Worm (Caenorhabditis elegans) whole organism, late embryonic: ENCODE data around the gene Y45G12C.1.
"Not testable (repeated sequence)": the region's sequence is repeated elsewhere in the genome, so short reads cannot be mapped to it uniquely, and the experiment has no call there.

ENCODE experiments used
- C08G9.2 ChIP-seq: sonication (generic microtip); optimal IDR thresholded peaks from 2 replicates; lab custom pipeline; 2016; ENCODE audit warnings: mild to moderate bottlenecking, missing genetic modification characterization, moderate library complexity, missing compliant biosample characterization
- F13H6.1 ChIP-seq: sonication (generic microtip); optimal IDR thresholded peaks from 2 replicates; lab custom pipeline; 2016; ENCODE audit warnings: missing genetic modification characterization, missing compliant biosample characterization
- K09A11.1 ChIP-seq: sonication (generic microtip); optimal IDR thresholded peaks from 2 replicates; lab custom pipeline; 2017; ENCODE audit warnings: antibody characterized with exemption, mild to moderate bottlenecking, missing genetic modification characterization, missing compliant biosample characterization; ENCODE audit not compliant: insufficient read depth
- Y22D7AL.16 ChIP-seq: sonication (generic microtip); optimal IDR thresholded peaks from 2 replicates; lab custom pipeline; 2016; ENCODE audit warnings: missing genetic modification characterization, missing compliant biosample characterization
- ahr-1 ChIP-seq: sonication (generic microtip); optimal IDR thresholded peaks from 2 replicates; lab custom pipeline; 2016; ENCODE audit warnings: missing genetic modification characterization, missing compliant biosample characterization
- ceh-18 ChIP-seq: sonication (generic microtip); optimal IDR thresholded peaks from 2 replicates; lab custom pipeline; 2016; ENCODE audit warnings: missing genetic modification characterization, missing compliant biosample characterization
- ceh-24 ChIP-seq: sonication (generic microtip); optimal IDR thresholded peaks from 2 replicates; lab custom pipeline; 2016; ENCODE audit warnings: mild to moderate bottlenecking, missing genetic modification characterization, missing compliant biosample characterization
- ceh-30 ChIP-seq: fragments of 150-350 bp; optimal IDR thresholded peaks from 2 replicates; lab custom pipeline; 2014; ENCODE audit warnings: missing biosample characterization, missing genetic modification characterization
- ceh-31 ChIP-seq: sonication (generic microtip); optimal IDR thresholded peaks from 2 replicates; lab custom pipeline; 2016; ENCODE audit warnings: missing genetic modification characterization, missing compliant biosample characterization
- ceh-45 ChIP-seq: fragments of 200-800 bp; sonication (Bioruptor generic); IDR thresholded peaks from 2 replicates; pipeline ENCODE4 v1.3.6; 2022; ENCODE audit warnings: missing genetic modification reagents, missing genetic modification characterization, missing compliant biosample characterization
- ceh-48 ChIP-seq: sonication (generic microtip); optimal IDR thresholded peaks from 2 replicates; lab custom pipeline; 2016; ENCODE audit warnings: missing genetic modification characterization, inconsistent platforms, missing compliant biosample characterization
- che-1 ChIP-seq: sonication (generic microtip); optimal IDR thresholded peaks from 2 replicates; lab custom pipeline; 2016; ENCODE audit warnings: mild to moderate bottlenecking, missing genetic modification characterization, missing compliant biosample characterization
- elt-2 ChIP-seq: sonication (generic microtip); optimal IDR thresholded peaks from 2 replicates; lab custom pipeline; 2016; ENCODE audit warnings: missing genetic modification reagents, missing genetic modification characterization, missing compliant biosample characterization
- ets-4 ChIP-seq: sonication (generic microtip); optimal IDR thresholded peaks from 2 replicates; lab custom pipeline; 2016; ENCODE audit warnings: missing genetic modification characterization, missing compliant biosample characterization
- fkh-6 ChIP-seq: sonication (generic microtip); optimal IDR thresholded peaks from 2 replicates; lab custom pipeline; 2016; ENCODE audit warnings: missing genetic modification characterization, missing compliant biosample characterization
- gmeb-2 ChIP-seq: sonication (generic microtip); optimal IDR thresholded peaks from 2 replicates; lab custom pipeline; 2016; ENCODE audit warnings: missing genetic modification characterization, inconsistent platforms, missing compliant biosample characterization
- hlh-13 ChIP-seq: fragments of 200-800 bp; sonication (Bioruptor generic); optimal IDR thresholded peaks from 2 replicates; lab custom pipeline; 2018; ENCODE audit warnings: mild to moderate bottlenecking, missing genetic modification characterization, missing compliant biosample characterization
- hlh-8 ChIP-seq: sonication (generic microtip); optimal IDR thresholded peaks from 2 replicates; lab custom pipeline; 2016; ENCODE audit warnings: missing genotype, missing genetic modification characterization, missing compliant biosample characterization
- lin-11 ChIP-seq: fragments of 200-800 bp; sonication (Bioruptor generic); optimal IDR thresholded peaks from 2 replicates; lab custom pipeline; 2018; ENCODE audit warnings: mild to moderate bottlenecking, missing genetic modification characterization, missing compliant biosample characterization
- madf-2 ChIP-seq: sonication (generic microtip); optimal IDR thresholded peaks from 2 replicates; lab custom pipeline; 2017; ENCODE audit warnings: missing genetic modification characterization, missing compliant biosample characterization
- mec-3 ChIP-seq: sonication (generic microtip); optimal IDR thresholded peaks from 2 replicates; lab custom pipeline; 2016; ENCODE audit warnings: borderline replicate concordance, missing genetic modification characterization, missing compliant biosample characterization
- nfya-1 ChIP-seq: sonication (generic microtip); optimal IDR thresholded peaks from 2 replicates; lab custom pipeline; 2017; ENCODE audit warnings: missing genetic modification characterization, mild to moderate bottlenecking, missing compliant biosample characterization, antibody characterized with exemption, moderate library complexity
- odd-2 ChIP-seq: sonication (generic microtip); optimal IDR thresholded peaks from 2 replicates; lab custom pipeline; 2017; ENCODE audit warnings: antibody characterized with exemption, mild to moderate bottlenecking, missing genetic modification characterization, missing compliant biosample characterization
- pax-1 ChIP-seq: fragments of 150-350 bp; optimal IDR thresholded peaks from 2 replicates; lab custom pipeline; 2014; ENCODE audit warnings: missing biosample characterization, missing genetic modification characterization
- ref-2 ChIP-seq: sonication (generic microtip); optimal IDR thresholded peaks from 2 replicates; lab custom pipeline; 2016; ENCODE audit warnings: missing genetic modification characterization, missing compliant biosample characterization
- rnt-1 ChIP-seq: sonication (generic microtip); optimal IDR thresholded peaks from 2 replicates; lab custom pipeline; 2016; ENCODE audit warnings: missing genetic modification characterization, missing compliant biosample characterization
- sdc-2 ChIP-seq: sonication (generic microtip); optimal IDR thresholded peaks from 2 replicates; lab custom pipeline; 2016; ENCODE audit warnings: missing genotype, missing genetic modification characterization, missing compliant biosample characterization
- sox-2 ChIP-seq: fragments of 200-800 bp; sonication (Bioruptor generic); IDR thresholded peaks from 2 replicates; pipeline ENCODE4 v1.3.6; 2022; ENCODE audit warnings: missing genetic modification reagents, missing genetic modification characterization, missing compliant biosample characterization
- sox-4 ChIP-seq: sonication (generic microtip); optimal IDR thresholded peaks from 2 replicates; lab custom pipeline; 2017; ENCODE audit warnings: mild to moderate bottlenecking, missing genetic modification characterization, inconsistent platforms, missing compliant biosample characterization
- tbx-2 ChIP-seq: sonication (generic microtip); optimal IDR thresholded peaks from 2 replicates; lab custom pipeline; 2016; ENCODE audit warnings: missing genetic modification characterization, missing compliant biosample characterization
- unc-3 ChIP-seq, 2 experiments: fragments of 200-800 bp in 1 of 2; sonication (Bioruptor generic) in 1 of 2; sonication (generic microtip) in 1 of 2; conservative IDR thresholded peaks in 1 of 2; optimal IDR thresholded peaks in 1 of 2; 2 replicates each; pipeline versions ENCODE4 v1.3.6 to Lab custom; 2016 to 2022; ENCODE audit warnings: missing compliant biosample characterization in 2 of 2, missing genetic modification characterization in 2 of 2, missing genetic modification reagents in 1 of 2
- unc-42 ChIP-seq: sonication (generic microtip); optimal IDR thresholded peaks from 2 replicates; lab custom pipeline; 2016; ENCODE audit warnings: missing genotype, missing genetic modification characterization, missing compliant biosample characterization
- unc-55 ChIP-seq: sonication (generic microtip); optimal IDR thresholded peaks from 2 replicates; lab custom pipeline; 2017; ENCODE audit warnings: missing biosample characterization, missing genetic modification reagents, missing genetic modification characterization

The Y45G12C.1 gene

DNA sequence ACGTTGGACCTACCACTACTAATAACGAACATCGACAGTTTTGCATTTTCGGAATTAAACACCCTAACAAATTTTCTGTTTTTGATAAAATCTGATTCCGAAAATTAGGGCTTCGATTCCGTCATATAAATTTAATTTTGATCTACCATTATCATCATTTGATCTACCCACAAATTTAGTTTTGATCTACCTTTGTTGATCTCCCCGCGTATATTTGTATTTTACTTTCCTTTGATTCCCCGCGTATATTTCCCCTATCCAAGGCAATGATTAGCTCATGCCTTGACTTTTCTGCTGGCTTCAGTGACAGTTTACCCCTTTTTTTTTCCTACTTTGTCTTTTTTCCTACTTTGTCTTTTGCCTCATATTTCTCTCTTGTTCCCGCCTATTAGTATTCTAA is 24.4 kb downstream of the Y45G12C.1 start:
- no peak for TF ChIP-seq sdc-2 (tag; lab: Kevin White, UChicago)

DNA sequence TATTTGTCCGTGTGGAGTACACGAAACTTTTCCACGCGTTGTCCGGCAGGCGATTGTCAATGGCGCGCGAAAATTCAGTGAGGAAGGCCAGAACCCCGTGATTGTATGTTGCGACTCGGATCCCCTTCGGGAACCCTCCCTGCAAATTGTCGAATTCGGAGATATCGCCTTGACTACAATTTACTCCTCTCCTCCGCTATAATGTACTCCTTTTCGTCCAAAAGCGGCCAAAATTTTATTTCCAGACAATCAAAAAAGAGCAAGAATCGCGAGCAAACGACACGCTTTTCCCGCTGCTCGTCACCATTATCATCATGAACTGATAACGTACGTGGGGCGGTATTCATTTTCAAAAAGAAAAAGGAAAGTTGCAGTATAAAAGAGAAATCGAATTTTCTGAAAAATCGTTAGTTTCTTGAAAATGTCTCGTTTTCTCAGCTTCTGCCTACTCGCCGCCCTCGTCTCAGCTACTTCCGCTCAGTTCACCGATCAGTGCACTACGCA is 26.7 kb downstream of the Y45G12C.1 start, which contains the start of gene irg-3:
Gene irg-3, plus strand, starts transcription at position 419 of the 504 bp plus-strand sequence.
- TF ChIP-seq pax-1 (tag; lab: Kevin White, UChicago) (no peak), gmeb-2 (tag; lab: Kevin White, UChicago) (no peak), ceh-24 (tag; lab: Kevin White, UChicago) (no peak), tbx-2 (tag; lab: Kevin White, UChicago) (no peak), ceh-31 (tag; lab: Kevin White, UChicago) (no peak), Y22D7AL.16 (tag; lab: Kevin White, UChicago) (no peak), ceh-48 (no peak), lin-11 (tag; lab: Kevin White, UChicago) (no peak), che-1 (no peak), sox-2 (no peak), sox-4 (tag; lab: Kevin White, UChicago) (no peak)

- TF ChIP-seq hlh-13 (GFP tag; lab: Kevin White, UChicago) (no peak), ref-2 (tag; lab: Kevin White, UChicago) (peak; percentile 16)
Measured at ce11 chrV:2595720-2596119, 30.2 kb downstream of the Y45G12C.1 start.

DNA sequence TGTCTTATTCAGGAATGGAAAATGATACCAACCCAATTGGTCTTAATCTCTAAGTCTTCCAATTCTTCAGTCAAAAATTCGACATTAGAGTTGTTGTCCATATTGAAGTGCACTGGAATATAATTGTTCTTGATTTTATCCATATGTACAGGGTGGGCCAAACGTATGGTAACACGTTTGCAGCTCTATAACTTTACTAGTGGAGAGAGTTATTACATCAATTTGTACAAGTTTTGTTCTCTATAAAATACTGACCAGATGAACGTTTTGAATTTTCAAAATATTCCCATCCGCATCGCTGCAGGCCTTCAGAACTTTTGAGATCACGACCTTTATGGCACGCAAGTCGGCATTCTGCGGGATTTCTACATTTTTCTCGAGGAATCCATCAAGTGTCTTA is 33.3 kb downstream of the Y45G12C.1 start, which contains the start of gene F53E10.5:
Gene F53E10.5, minus strand, starts transcription at position 101 of the 400 bp plus-strand sequence.
- not testable (repeated sequence) for TF ChIP-seq ceh-30 (tag; lab: Kevin White, UChicago); K09A11.1 (tag; lab: Kevin White, UChicago); unc-55 (GFP tag; lab: Kevin White, UChicago)

DNA sequence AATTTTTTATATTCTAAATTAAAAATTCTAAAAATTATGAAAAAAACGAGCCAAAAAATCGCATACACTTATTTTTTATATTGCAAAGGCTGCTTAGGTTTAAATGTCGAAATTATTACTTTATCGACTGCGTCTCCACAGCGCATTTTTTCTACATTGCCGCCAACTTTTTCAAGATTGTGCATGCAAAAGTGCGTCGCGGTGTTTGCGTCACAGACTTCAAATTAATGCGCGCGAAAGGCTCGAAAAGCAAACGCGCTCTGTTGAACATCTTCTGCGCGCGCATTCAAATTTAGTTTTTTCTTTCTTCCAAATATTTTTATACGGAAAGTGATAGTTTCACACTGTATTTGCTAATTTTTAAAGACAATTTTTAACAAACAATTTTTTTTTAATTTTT is 35.1 kb downstream of the Y45G12C.1 start:
- TF ChIP-seq mec-3 (tag; lab: Kevin White, UChicago): no peak
- peak; percentile 62 for TF ChIP-seq ceh-18 (tag; lab: Kevin White, UChicago)
- TF ChIP-seq rnt-1 (tag; lab: Kevin White, UChicago): peak; percentile 2
- peak; percentile 46 for TF ChIP-seq ets-4 (tag; lab: Kevin White, UChicago)
- TF ChIP-seq unc-42 (tag; lab: Kevin White, UChicago): peak; percentile 59
- TF ChIP-seq ceh-24 (tag; lab: Kevin White, UChicago): no peak
- peak; percentile 30 for TF ChIP-seq ref-2 (tag; lab: Kevin White, UChicago)
- peak; percentile 48 for TF ChIP-seq ceh-31 (tag; lab: Kevin White, UChicago)
- TF ChIP-seq fkh-6 (tag; lab: Kevin White, UChicago): no peak
- TF ChIP-seq nfya-1 (tag; lab: Kevin White, UChicago): peak; percentile 50
- peak; percentile 47 for TF ChIP-seq tbx-2 (tag; lab: Kevin White, UChicago)
- TF ChIP-seq unc-3 (GFP tag; conservative IDR thresholded peaks at IDR 0.05; lab: Robert Waterston, UW): peak; percentile 27; the same call in 1 of the 2 replicates
- no peak for TF ChIP-seq unc-3 (tag; optimal IDR thresholded peaks at IDR 0.05; lab: Kevin White, UChicago)
- TF ChIP-seq, all 69 proteins: peak for 9

ce11 chrV:2601817-2602216 is 36.3 kb downstream of the Y45G12C.1 start:
- no peak for TF ChIP-seq C08G9.2 (tag; lab: Kevin White, UChicago)
- TF ChIP-seq elt-2: no peak
- TF ChIP-seq hlh-8 (tag; lab: Kevin White, UChicago): no peak
- no peak for TF ChIP-seq ets-4 (tag; lab: Kevin White, UChicago)
- TF ChIP-seq fkh-6 (tag; lab: Kevin White, UChicago): no peak
- no peak for TF ChIP-seq madf-2
- no peak for TF ChIP-seq ahr-1
- no peak for TF ChIP-seq ceh-31 (tag; lab: Kevin White, UChicago)
- no peak for TF ChIP-seq odd-2 (tag; lab: Kevin White, UChicago)
- TF ChIP-seq ceh-45 (GFP tag; lab: Robert Waterston, UW): no peak
- no peak for TF ChIP-seq F13H6.1
